Fruit fly (Drosophila melanogaster) whole organism, embryonic: ENCODE measurements around the gene mwh.

ENCODE experiments used
- Abd-B ChIP-seq: fragments of 200-800 bp; sonication (Bioruptor generic); optimal IDR thresholded peaks from 2 replicates; lab custom pipeline; 2018; ENCODE audit warnings: missing biosample characterization, mild to moderate bottlenecking, missing genetic modification characterization, moderate library complexity
- Bteb2 ChIP-seq: fragments of 200-800 bp; sonication (Bioruptor generic); optimal IDR thresholded peaks from 2 replicates; lab custom pipeline; 2016; ENCODE audit warnings: missing biosample characterization, missing genetic modification characterization
- C15 ChIP-seq: fragments of 200-800 bp; sonication (Bioruptor generic); IDR thresholded peaks from 3 replicates; pipeline ENCODE4 v1.3.6; 2022; ENCODE audit warnings: missing biosample characterization, missing genetic modification characterization
- CG10565 ChIP-seq: fragments of 200-800 bp; sonication (Bioruptor generic); optimal IDR thresholded peaks from 3 replicates; lab custom pipeline; 2016; ENCODE audit warnings: missing biosample characterization, mild to moderate bottlenecking, missing genetic modification characterization
- CG10959 ChIP-seq: fragments of 200-800 bp; sonication (Bioruptor generic); IDR thresholded peaks from 2 replicates; pipeline ENCODE4 v1.3.6; 2022; ENCODE audit warnings: missing biosample characterization, missing genetic modification characterization
- CG11247 ChIP-seq: fragments of 200-800 bp; sonication (Bioruptor generic); IDR thresholded peaks from 2 replicates; pipeline ENCODE4 v1.3.6; 2022; ENCODE audit warnings: missing biosample characterization, missing genetic modification characterization
- CG12219 ChIP-seq: fragments of 200-800 bp; sonication (Bioruptor generic); optimal IDR thresholded peaks from 3 replicates; lab custom pipeline; 2018; ENCODE audit warnings: missing biosample characterization, mild to moderate bottlenecking, missing genetic modification characterization
- CG12659 ChIP-seq: fragments of 200-800 bp; sonication (Bioruptor generic); optimal IDR thresholded peaks from 3 replicates; lab custom pipeline; 2017; ENCODE audit warnings: mild to moderate bottlenecking, missing biosample characterization, missing genetic modification reagents, missing genetic modification characterization
- CG17328 ChIP-seq: fragments of 200-800 bp; sonication (Bioruptor generic); IDR thresholded peaks from 2 replicates; pipeline ENCODE4 v1.3.6; 2022; ENCODE audit warnings: missing biosample characterization, missing genetic modification characterization
- CG18764 ChIP-seq: fragments of 200-800 bp; sonication (Bioruptor generic); optimal IDR thresholded peaks from 3 replicates; lab custom pipeline; 2016; ENCODE audit warnings: missing biosample characterization, missing genetic modification characterization
- CG2120 ChIP-seq: fragments of 200-800 bp; sonication (Bioruptor generic); optimal IDR thresholded peaks from 3 replicates; lab custom pipeline; 2016; ENCODE audit warnings: missing biosample characterization, missing genetic modification characterization
- CG2199 ChIP-seq: fragments of 200-800 bp; sonication (Bioruptor generic); IDR thresholded peaks from 3 replicates; pipeline ENCODE4 v1.3.6; 2022; ENCODE audit warnings: missing biosample characterization, missing genetic modification characterization
- CG31365 ChIP-seq: fragments of 200-800 bp; sonication (Bioruptor generic); optimal IDR thresholded peaks from 2 replicates; lab custom pipeline; 2018; ENCODE audit warnings: missing biosample characterization, mild to moderate bottlenecking, missing genetic modification characterization
- CG33213 ChIP-seq: fragments of 200-800 bp; sonication (Bioruptor generic); optimal IDR thresholded peaks from 3 replicates; lab custom pipeline; 2016; ENCODE audit warnings: missing biosample characterization, missing genetic modification characterization
- CG6791 ChIP-seq: fragments of 200-800 bp; sonication (Bioruptor generic); IDR thresholded peaks from 3 replicates; pipeline ENCODE4 v1.3.6; 2022; ENCODE audit warnings: missing biosample characterization, missing genetic modification characterization; ENCODE audit not compliant: partially characterized antibody
- E2f1 ChIP-seq: fragments of 200-800 bp; sonication (Bioruptor generic); IDR thresholded peaks from 2 replicates; pipeline ENCODE4 v1.3.6; 2022; ENCODE audit warnings: missing biosample characterization, missing genetic modification characterization
- Elba2 ChIP-seq: fragments of 200-800 bp; sonication (Bioruptor generic); optimal IDR thresholded peaks from 3 replicates; lab custom pipeline; 2016; ENCODE audit warnings: missing biosample characterization, missing genetic modification characterization
- Fer1 ChIP-seq: fragments of 200-800 bp; sonication (Bioruptor generic); optimal IDR thresholded peaks from 2 replicates; lab custom pipeline; 2017; ENCODE audit warnings: missing biosample characterization, mild to moderate bottlenecking, missing genetic modification characterization
- Gug ChIP-seq: fragments of 200-800 bp; sonication (Bioruptor generic); IDR thresholded peaks from 4 replicates; pipeline ENCODE4 v1.3.6; 2022; ENCODE audit warnings: missing biosample characterization, missing genetic modification characterization
- Hr51 ChIP-seq, 2 experiments: fragments of 200-800 bp; sonication (Bioruptor generic); optimal IDR thresholded peaks; 2 replicates in 1 of 2; 3 replicates in 1 of 2; lab custom pipeline; 2016 to 2018; ENCODE audit warnings: missing biosample characterization in 2 of 2, missing genetic modification characterization in 2 of 2, mild to moderate bottlenecking in 1 of 2, moderate library complexity in 1 of 2
- Meics ChIP-seq: fragments of 200-800 bp; sonication (Bioruptor generic); optimal IDR thresholded peaks from 2 replicates; lab custom pipeline; 2017; ENCODE audit warnings: missing biosample characterization, mild to moderate bottlenecking, missing genetic modification characterization
- Rx ChIP-seq: fragments of 200-800 bp; sonication (Bioruptor generic); IDR thresholded peaks from 2 replicates; pipeline ENCODE4 v1.3.6; 2022; ENCODE audit warnings: missing biosample characterization, missing genetic modification characterization
- Sry-δ ChIP-seq: fragments of 200-800 bp; sonication (Bioruptor generic); optimal IDR thresholded peaks from 2 replicates; lab custom pipeline; 2016; ENCODE audit warnings: missing biosample characterization, missing genetic modification characterization
- Trl ChIP-seq, 3 experiments: fragments of >200 bp in 2 of 3; fragments of 200-800 bp in 1 of 3; sonication (Bioruptor generic) in 1 of 3; optimal IDR thresholded peaks; 2 replicates in 1 of 3; 3 replicates in 2 of 3; lab custom pipeline; 2016 to 2017; ENCODE audit warnings: missing biosample characterization in 1 of 3, missing genetic modification characterization in 1 of 3
- ab ChIP-seq: fragments of 200-800 bp; sonication (Bioruptor generic); optimal IDR thresholded peaks from 2 replicates; lab custom pipeline; 2016; ENCODE audit warnings: missing biosample characterization, missing genetic modification characterization
- ato ChIP-seq: fragments of 200-800 bp; sonication (Bioruptor generic); IDR thresholded peaks from 2 replicates; pipeline ENCODE4 v1.3.6; 2022; ENCODE audit warnings: missing biosample characterization, missing genetic modification characterization; ENCODE audit not compliant: partially characterized antibody
- bbx ChIP-seq: fragments of 200-800 bp; sonication (Bioruptor generic); IDR thresholded peaks from 2 replicates; pipeline ENCODE4 v1.3.6; 2022; ENCODE audit warnings: missing biosample characterization, missing genetic modification characterization; ENCODE audit not compliant: partially characterized antibody
- bowl ChIP-seq: fragments of 200-800 bp; sonication (Bioruptor generic); IDR thresholded peaks from 2 replicates; pipeline ENCODE4 v1.3.6; 2022; ENCODE audit warnings: missing biosample characterization, missing genetic modification characterization
- crp ChIP-seq, 2 experiments: fragments of 200-800 bp; sonication (Bioruptor generic); optimal IDR thresholded peaks; 2 replicates in 1 of 2; 3 replicates in 1 of 2; lab custom pipeline; 2017; ENCODE audit warnings: missing biosample characterization in 2 of 2, missing genetic modification characterization in 2 of 2, mild to moderate bottlenecking in 1 of 2, moderate library complexity in 1 of 2
- fu2 ChIP-seq: fragments of 200-800 bp; sonication (Bioruptor generic); optimal IDR thresholded peaks from 2 replicates; lab custom pipeline; 2016; ENCODE audit warnings: missing biosample characterization, missing genetic modification characterization
- gcm2 ChIP-seq: fragments of 200-800 bp; sonication (Bioruptor generic); optimal IDR thresholded peaks from 2 replicates; lab custom pipeline; 2016; ENCODE audit warnings: missing biosample characterization, missing genetic modification characterization
- gem ChIP-seq: fragments of 200-800 bp; sonication (Bioruptor generic); optimal IDR thresholded peaks from 2 replicates; lab custom pipeline; 2019; ENCODE audit warnings: missing biosample characterization, mild to moderate bottlenecking, missing genetic modification characterization, moderate library complexity
- gro ChIP-seq: fragments of 200-800 bp; sonication (Bioruptor generic); optimal IDR thresholded peaks from 2 replicates; lab custom pipeline; 2016; ENCODE audit warnings: missing biosample characterization, missing genetic modification characterization
- gsb-n ChIP-seq: fragments of 200-800 bp; sonication (Bioruptor generic); optimal IDR thresholded peaks from 3 replicates; lab custom pipeline; 2018; ENCODE audit warnings: missing biosample characterization, mild to moderate bottlenecking, missing genetic modification characterization
- ham ChIP-seq: fragments of 200-800 bp; sonication (Bioruptor generic); IDR thresholded peaks from 2 replicates; pipeline ENCODE4 v1.3.6; 2022; ENCODE audit warnings: missing biosample characterization, missing genetic modification characterization
- knrl ChIP-seq: fragments of 200-800 bp; sonication (Bioruptor generic); IDR thresholded peaks from 3 replicates; pipeline ENCODE4 v1.3.6; 2022; ENCODE audit warnings: missing biosample characterization, missing genetic modification characterization; ENCODE audit not compliant: partially characterized antibody
- luna ChIP-seq: fragments of 200-800 bp; sonication (Bioruptor generic); optimal IDR thresholded peaks from 2 replicates; lab custom pipeline; 2016; ENCODE audit warnings: missing biosample characterization, missing genetic modification characterization
- nom ChIP-seq: fragments of 200-800 bp; sonication (Bioruptor generic); optimal IDR thresholded peaks from 2 replicates; lab custom pipeline; 2017; ENCODE audit warnings: missing biosample characterization, missing genetic modification characterization, mild to moderate bottlenecking, moderate library complexity, missing genetic modification reagents
- p53 ChIP-seq: fragments of 200-800 bp; sonication (Bioruptor generic); optimal IDR thresholded peaks from 2 replicates; lab custom pipeline; 2016; ENCODE audit warnings: missing biosample characterization, missing genetic modification characterization
- pfk ChIP-seq: fragments of 200-800 bp; sonication (Bioruptor generic); optimal IDR thresholded peaks from 2 replicates; lab custom pipeline; 2018; ENCODE audit warnings: missing biosample characterization, mild to moderate bottlenecking, missing genetic modification characterization, moderate library complexity
- phol ChIP-seq: fragments of 200-800 bp; sonication (Bioruptor generic); optimal IDR thresholded peaks from 3 replicates; lab custom pipeline; 2018; ENCODE audit warnings: missing biosample characterization, mild to moderate bottlenecking, missing genetic modification characterization, moderate library complexity
- pzg ChIP-seq: fragments of 200-800 bp; sonication (Bioruptor generic); optimal IDR thresholded peaks from 3 replicates; lab custom pipeline; 2018; ENCODE audit warnings: missing biosample characterization, mild to moderate bottlenecking, missing genetic modification characterization, moderate library complexity
- run ChIP-seq: fragments of 200-800 bp; sonication (Bioruptor generic); optimal IDR thresholded peaks from 3 replicates; lab custom pipeline; 2018; ENCODE audit warnings: missing biosample characterization, mild to moderate bottlenecking, missing genetic modification characterization
- sens ChIP-seq: fragments of 200-800 bp; sonication (Bioruptor generic); peaks from one replicate; lab custom pipeline; 2016; ENCODE audit warnings: missing biosample characterization, missing genetic modification characterization
- slp2 ChIP-seq: fragments of 200-800 bp; sonication (Bioruptor generic); optimal IDR thresholded peaks from 2 replicates; lab custom pipeline; 2016; ENCODE audit warnings: missing biosample characterization, missing genetic modification characterization
- ttk ChIP-seq: fragments of 200-800 bp; sonication (Bioruptor generic); IDR thresholded peaks from 2 replicates; pipeline ENCODE4 v2.1.2; 2022; ENCODE audit warnings: missing biosample characterization, missing genetic modification characterization
- tx ChIP-seq: fragments of 200-800 bp; sonication (Bioruptor generic); optimal IDR thresholded peaks from 2 replicates; lab custom pipeline; 2016; ENCODE audit warnings: missing biosample characterization, missing genetic modification characterization
- vfl ChIP-seq: fragments of 200-800 bp; sonication (Bioruptor generic); optimal IDR thresholded peaks from 2 replicates; lab custom pipeline; 2016; ENCODE audit warnings: missing biosample characterization, missing genetic modification characterization
- zen ChIP-seq: fragments of 200-800 bp; sonication (Bioruptor generic); optimal IDR thresholded peaks from 3 replicates; lab custom pipeline; 2018; ENCODE audit warnings: missing biosample characterization, mild to moderate bottlenecking, missing genetic modification characterization, moderate library complexity

mwh gene

DNA sequence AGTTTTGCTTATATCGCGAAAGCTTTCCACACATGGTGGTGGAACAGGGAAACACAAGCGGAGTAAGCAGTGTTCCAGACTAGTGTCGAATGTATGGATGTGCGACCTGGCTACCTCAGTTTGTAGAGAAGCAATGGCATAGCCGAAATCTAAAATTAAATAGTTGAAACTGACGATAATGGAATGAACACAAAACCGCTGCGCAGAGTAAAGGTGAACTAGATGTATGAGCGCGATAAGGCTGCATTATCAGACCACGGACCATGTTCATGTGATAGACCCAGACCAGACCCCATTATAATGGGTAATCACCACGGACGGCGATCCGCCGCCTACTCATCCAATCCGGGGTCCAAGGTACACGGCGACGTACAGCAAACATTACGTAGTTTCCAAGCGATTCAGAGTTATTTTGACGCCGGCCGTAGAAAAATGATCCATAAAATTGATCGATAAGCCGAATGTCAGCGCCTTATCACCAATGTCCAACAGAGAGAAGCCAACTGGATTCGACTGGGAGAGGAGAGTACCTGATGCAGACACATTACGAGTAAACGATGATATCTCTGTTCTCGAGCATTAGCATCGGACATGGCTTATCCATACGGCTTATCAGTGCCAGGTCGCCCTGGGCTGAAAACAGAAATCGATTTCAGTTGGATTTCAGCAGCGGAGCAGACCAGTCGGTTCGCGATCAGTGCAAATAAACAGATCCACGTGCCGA is 11.5 kb upstream of the mwh start, which contains the start of gene CG13912 (continued):
- peak; percentile 10 for TF ChIP-seq Abd-B (GFP tag; lab: Kevin White, UChicago)
- no peak for TF ChIP-seq Gug
- peak; percentile 14 for TF ChIP-seq run (tag; lab: Kevin White, UChicago)
- TF ChIP-seq slp2, result no peak
- peak; percentile 76 for TF ChIP-seq CG31365 (tag; lab: Kevin White, UChicago)
- no peak for TF ChIP-seq ham (GFP tag; lab: Robert Waterston, UW)
- TF ChIP-seq knrl (GFP tag; lab: Robert Waterston, UW), result peak; percentile 45; the same call in 1 of the 3 replicates
- no peak for TF ChIP-seq E2f1 (GFP tag; lab: Robert Waterston, UW)
- TF ChIP-seq Fer1 (GFP tag; lab: Kevin White, UChicago), result no peak
- TF ChIP-seq fu2, result no peak
- TF ChIP-seq CG10565 (GFP tag; lab: Kevin White, UChicago), result no peak
- TF ChIP-seq Sry-δ (GFP tag; lab: Kevin White, UChicago), result no peak
- 0 out of 2 replicates have a peak, but pooled peaks have one; percentile 12 for TF ChIP-seq bowl (GFP tag; lab: Robert Waterston, UW)
- TF ChIP-seq CG12659, result peak; percentile 14
- peak; percentile 6 for TF ChIP-seq pfk (GFP tag; lab: Kevin White, UChicago)
- TF ChIP-seq Elba2 (GFP tag; lab: Kevin White, UChicago), result no peak
- no peak for TF ChIP-seq tx (GFP tag; lab: Kevin White, UChicago)
- TF ChIP-seq gem (tag; lab: Kevin White, UChicago), result no peak
- peak; percentile 11 for TF ChIP-seq pzg (GFP tag; lab: Kevin White, UChicago)
- no peak for TF ChIP-seq CG18764 (GFP tag; lab: Kevin White, UChicago)
- TF ChIP-seq crp (GFP tag; optimal IDR thresholded peaks at IDR 0.05; lab: Kevin White, UChicago), result no peak
- TF ChIP-seq Rx (GFP tag; lab: Robert Waterston, UW), result no peak
- no peak for TF ChIP-seq bbx
- TF ChIP-seq vfl (GFP tag; lab: Kevin White, UChicago), result no peak
- TF ChIP-seq gsb-n (tag; lab: Kevin White, UChicago), result no peak
- TF ChIP-seq gro (GFP tag; lab: Kevin White, UChicago), result peak; percentile 34
- peak; percentile 15 to 29 for TF ChIP-seq Trl (optimal IDR thresholded peaks at IDR 0.05; lab: Kevin White, UChicago)
- TF ChIP-seq Trl (GFP tag; optimal IDR thresholded peaks at IDR 0.05; lab: Kevin White, UChicago), result no peak
- TF ChIP-seq CG6791 (GFP tag; lab: Robert Waterston, UW), result peak; percentile 45; the same call in 1 of the 3 replicates
- peak; percentile 90; the same call in 2 of the 3 replicates for TF ChIP-seq CG2199 (GFP tag; lab: Robert Waterston, UW)
- no peak for TF ChIP-seq C15
- TF ChIP-seq nom (GFP tag; lab: Kevin White, UChicago), result peak; percentile 81
- TF ChIP-seq zen (tag; lab: Kevin White, UChicago), result no peak
- no peak for TF ChIP-seq gcm2 (GFP tag; lab: Kevin White, UChicago)
- no peak for TF ChIP-seq ab (GFP tag; lab: Kevin White, UChicago)
- no peak for TF ChIP-seq Bteb2
- TF ChIP-seq luna (GFP tag; lab: Kevin White, UChicago), result no peak
- TF ChIP-seq phol (tag; lab: Kevin White, UChicago), result no peak
- TF ChIP-seq Hr51 (GFP tag; optimal IDR thresholded peaks at IDR 0.05; lab: Kevin White, UChicago), result no peak
- TF ChIP-seq ttk (GFP tag; lab: Robert Waterston, UW), result no peak
- TF ChIP-seq CG2120 (GFP tag; lab: Kevin White, UChicago), result peak; percentile 24
- no peak for TF ChIP-seq p53 (GFP tag; lab: Kevin White, UChicago)
- TF ChIP-seq CG11247 (GFP tag; lab: Robert Waterston, UW), result no peak
- TF ChIP-seq Meics (GFP tag; lab: Kevin White, UChicago), result peak; percentile 99
- peak; percentile 33 for TF ChIP-seq CG33213 (GFP tag; lab: Kevin White, UChicago)
- peak; percentile 35 for TF ChIP-seq CG12219 (GFP tag; lab: Kevin White, UChicago)
- no peak for TF ChIP-seq CG17328 (GFP tag; lab: Robert Waterston, UW)
- TF ChIP-seq sens, result peak; percentile 3
- TF ChIP-seq CG10959 (GFP tag; lab: Robert Waterston, UW), result no peak
- TF ChIP-seq ato (GFP tag; lab: Robert Waterston, UW), result no peak
